Fruit fly (Drosophila melanogaster): Measurements from ENCODE around the gene Sfp36F.

DNA sequence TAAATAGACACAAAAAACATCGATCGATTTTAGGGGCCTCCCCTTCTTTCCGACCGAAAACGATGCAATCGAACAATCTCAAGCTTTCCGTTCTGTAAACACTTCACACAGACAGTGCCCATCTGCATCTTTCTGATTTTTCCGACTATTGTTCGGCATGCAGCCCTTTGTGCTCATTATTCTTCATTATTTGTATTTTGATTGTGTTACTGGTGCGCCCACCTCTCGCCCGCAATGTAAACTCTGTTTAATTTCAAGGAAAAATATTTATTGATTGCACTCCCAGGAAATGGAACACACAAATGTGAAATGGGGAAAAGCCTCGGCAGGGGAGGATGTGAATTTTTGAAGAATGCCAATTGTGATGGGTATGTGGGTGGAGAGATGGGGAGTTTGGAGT is 43.3 kb downstream of the Sfp36F start:
- no peak for TF ChIP-seq CrebA (GFP tag; optimal IDR thresholded peaks at IDR 0.05; ENCODE audit: borderline replicate concordance)
- no peak for TF ChIP-seq Myc (optimal IDR thresholded peaks at IDR 0.05)
- no peak for TF ChIP-seq lola (GFP tag; optimal IDR thresholded peaks at IDR 0.05)
- TF ChIP-seq pan (optimal IDR thresholded peaks at IDR 0.05): no peak
- TF ChIP-seq Vsx2 (GFP tag; optimal IDR thresholded peaks at IDR 0.05; ENCODE audit: partially characterized antibody): no peak
- TF ChIP-seq h (GFP tag; optimal IDR thresholded peaks at IDR 0.05): no peak
- TF ChIP-seq Jra (GFP tag; optimal IDR thresholded peaks at IDR 0.05): no peak
- no peak for TF ChIP-seq Rel (GFP tag; optimal IDR thresholded peaks at IDR 0.05)
- TF ChIP-seq Rel (tag; optimal IDR thresholded peaks at IDR 0.05): no peak
- TF ChIP-seq woc (GFP tag; optimal IDR thresholded peaks at IDR 0.05): no peak

Measured in whole organism, wandering third instar larva.